Fruit fly (Drosophila melanogaster) whole organism, embryonic: ENCODE measurements around the gene CG16852.

ENCODE experiments used
- B-H1 ChIP-seq: fragments of 200-800 bp; sonication (Bioruptor generic); IDR thresholded peaks from 3 replicates; pipeline ENCODE4 v1.3.6; 2022; ENCODE audit warnings: missing biosample characterization, missing genetic modification characterization
- Bgb ChIP-seq: fragments of 200-800 bp; sonication (Bioruptor generic); IDR thresholded peaks from 2 replicates; pipeline ENCODE4 v1.3.6; 2022; ENCODE audit warnings: missing biosample characterization, missing genetic modification characterization; ENCODE audit not compliant: partially characterized antibody
- CG10267 ChIP-seq: fragments of 200-800 bp; sonication (Bioruptor generic); optimal IDR thresholded peaks from 2 replicates; lab custom pipeline; 2018; ENCODE audit warnings: missing biosample characterization, mild to moderate bottlenecking, missing genetic modification characterization, moderate library complexity
- CG11504 ChIP-seq: fragments of 200-800 bp; sonication (Bioruptor generic); optimal IDR thresholded peaks from 3 replicates; lab custom pipeline; 2019; ENCODE audit warnings: missing biosample characterization, mild to moderate bottlenecking, missing genetic modification characterization, moderate library complexity
- CG11723 ChIP-seq: fragments of 200-800 bp; sonication (Bioruptor generic); optimal IDR thresholded peaks from 2 replicates; lab custom pipeline; 2017; ENCODE audit warnings: missing biosample characterization, mild to moderate bottlenecking, missing genetic modification characterization
- CG12155 ChIP-seq: fragments of 200-800 bp; sonication (Bioruptor generic); optimal IDR thresholded peaks from 3 replicates; lab custom pipeline; 2016; ENCODE audit warnings: missing biosample characterization, missing genetic modification characterization
- CG13296 ChIP-seq: fragments of 200-800 bp; sonication (Bioruptor generic); optimal IDR thresholded peaks from 3 replicates; lab custom pipeline; 2018; ENCODE audit warnings: missing biosample characterization, mild to moderate bottlenecking, missing genetic modification characterization
- CG15601 ChIP-seq: fragments of 200-800 bp; sonication (Bioruptor generic); optimal IDR thresholded peaks from 3 replicates; lab custom pipeline; 2019; ENCODE audit warnings: missing biosample characterization, mild to moderate bottlenecking, missing genetic modification characterization, moderate library complexity
- CG17361 ChIP-seq: fragments of 200-800 bp; sonication (Bioruptor generic); IDR thresholded peaks from 3 replicates; pipeline ENCODE4 v1.3.6; 2022; ENCODE audit warnings: missing biosample characterization, missing genetic modification characterization
- CG17829 ChIP-seq: fragments of 200-800 bp; optimal IDR thresholded peaks from 2 replicates; lab custom pipeline; 2019; ENCODE audit warnings: missing biosample characterization, mild to moderate bottlenecking, missing genetic modification characterization, moderate library complexity
- CG18619 ChIP-seq: fragments of 200-800 bp; sonication (Bioruptor generic); optimal IDR thresholded peaks from 3 replicates; lab custom pipeline; 2017; ENCODE audit warnings: missing biosample characterization, mild to moderate bottlenecking, missing genetic modification characterization
- CG3281 ChIP-seq: fragments of 200-800 bp; sonication (Bioruptor generic); optimal IDR thresholded peaks from 3 replicates; lab custom pipeline; 2017; ENCODE audit warnings: missing biosample characterization, mild to moderate bottlenecking, missing genetic modification characterization
- CG7839 ChIP-seq: fragments of 200-800 bp; sonication (Bioruptor generic); optimal IDR thresholded peaks from 3 replicates; lab custom pipeline; 2018; ENCODE audit warnings: missing biosample characterization, mild to moderate bottlenecking, missing genetic modification characterization, moderate library complexity
- CG9609 ChIP-seq: fragments of 200-800 bp; sonication (Bioruptor generic); optimal IDR thresholded peaks from 3 replicates; lab custom pipeline; 2016; ENCODE audit warnings: missing biosample characterization, missing genetic modification characterization
- CG9876 ChIP-seq: fragments of 200-800 bp; sonication (Bioruptor generic); optimal IDR thresholded peaks from 2 replicates; lab custom pipeline; 2016; ENCODE audit warnings: missing biosample characterization, missing genetic modification characterization
- Chrac-16 ChIP-seq: fragments of 200-800 bp; sonication (Bioruptor generic); optimal IDR thresholded peaks from 3 replicates; lab custom pipeline; 2016; ENCODE audit warnings: missing biosample characterization, missing genetic modification characterization
- CkIIα-i1 ChIP-seq: fragments of 200-800 bp; sonication (Bioruptor generic); IDR thresholded peaks from 2 replicates; pipeline ENCODE4 v1.3.6; 2022; ENCODE audit warnings: missing biosample characterization, missing genetic modification characterization
- Dip3 ChIP-seq: fragments of 200-800 bp; sonication (Bioruptor generic); optimal IDR thresholded peaks from 3 replicates; lab custom pipeline; 2016; ENCODE audit warnings: missing biosample characterization, missing genetic modification characterization
- Eip74EF ChIP-seq, 2 experiments: fragments of 200-800 bp in 1 of 2; fragments of >200 bp in 1 of 2; sonication (Bioruptor generic) in 1 of 2; optimal IDR thresholded peaks; 2 replicates each; lab custom pipeline; 2017 to 2019; ENCODE audit warnings: missing biosample characterization in 2 of 2, missing genetic modification characterization in 2 of 2, mild to moderate bottlenecking in 1 of 2, moderate library complexity in 1 of 2
- Ets65A ChIP-seq: fragments of 200-800 bp; sonication (Bioruptor generic); peaks from one replicate; lab custom pipeline; 2016; ENCODE audit warnings: missing biosample characterization, missing genetic modification characterization
- Fer2 ChIP-seq: fragments of 200-800 bp; sonication (Bioruptor generic); optimal IDR thresholded peaks from 2 replicates; lab custom pipeline; 2018; ENCODE audit warnings: missing biosample characterization, mild to moderate bottlenecking, missing genetic modification characterization, moderate library complexity
- Gsc ChIP-seq: fragments of 200-800 bp; sonication (Bioruptor generic); IDR thresholded peaks from 2 replicates; pipeline ENCODE4 v1.3.6; 2022; ENCODE audit warnings: missing biosample characterization, missing genetic modification characterization
- HLH4C ChIP-seq: fragments of 200-800 bp; sonication (Bioruptor generic); IDR thresholded peaks from 3 replicates; pipeline ENCODE4 v1.3.6; 2022; ENCODE audit warnings: missing biosample characterization, missing genetic modification characterization; ENCODE audit not compliant: partially characterized antibody
- HLH54F ChIP-seq: fragments of 200-800 bp; sonication (Bioruptor generic); optimal IDR thresholded peaks from 3 replicates; lab custom pipeline; 2016; ENCODE audit warnings: missing biosample characterization, missing genetic modification characterization
- Jarid2 ChIP-seq: fragments of 200-800 bp; sonication (Bioruptor generic); optimal IDR thresholded peaks from 3 replicates; lab custom pipeline; 2017; ENCODE audit warnings: mild to moderate bottlenecking, missing biosample characterization, missing genetic modification reagents, missing genetic modification characterization
- PHDP ChIP-seq: fragments of 200-800 bp; sonication (Bioruptor generic); optimal IDR thresholded peaks from 3 replicates; lab custom pipeline; 2018; ENCODE audit warnings: missing biosample characterization, mild to moderate bottlenecking, missing genetic modification characterization, moderate library complexity
- Ptx1 ChIP-seq: fragments of 200-800 bp; sonication (Bioruptor generic); IDR thresholded peaks from 2 replicates; pipeline ENCODE4 v1.3.6; 2022; ENCODE audit warnings: missing biosample characterization, missing genetic modification characterization
- Ravus ChIP-seq: fragments of 200-800 bp; sonication (Bioruptor generic); IDR thresholded peaks from 2 replicates; pipeline ENCODE4 v1.3.6; 2022; ENCODE audit warnings: missing biosample characterization, missing genetic modification characterization
- Stat92E ChIP-seq, 3 experiments: fragments of >200 bp in 2 of 3; fragments of 200-800 bp in 1 of 3; sonication (Bioruptor generic) in 1 of 3; optimal IDR thresholded peaks; 2 replicates each; lab custom pipeline; 2017 to 2019; ENCODE audit warnings: missing biosample characterization in 3 of 3, missing genetic modification characterization in 3 of 3, mild to moderate bottlenecking in 1 of 3, moderate library complexity in 1 of 3
- ab ChIP-seq: fragments of 200-800 bp; sonication (Bioruptor generic); optimal IDR thresholded peaks from 2 replicates; lab custom pipeline; 2016; ENCODE audit warnings: missing biosample characterization, missing genetic modification characterization
- abd-A ChIP-seq: fragments of 200-800 bp; sonication (Bioruptor generic); optimal IDR thresholded peaks from 3 replicates; lab custom pipeline; 2019; ENCODE audit warnings: missing biosample characterization, mild to moderate bottlenecking, missing genetic modification characterization, moderate library complexity
- ac ChIP-seq: fragments of 200-800 bp; sonication (Bioruptor generic); optimal IDR thresholded peaks from 3 replicates; lab custom pipeline; 2017; ENCODE audit warnings: missing biosample characterization, mild to moderate bottlenecking, missing genetic modification characterization
- bab2 ChIP-seq: fragments of 200-800 bp; sonication (Bioruptor generic); optimal IDR thresholded peaks from 2 replicates; lab custom pipeline; 2016; ENCODE audit warnings: missing biosample characterization, missing genetic modification characterization
- bigmax ChIP-seq: fragments of 200-800 bp; sonication (Bioruptor generic); optimal IDR thresholded peaks from 2 replicates; lab custom pipeline; 2018; ENCODE audit warnings: missing biosample characterization, mild to moderate bottlenecking, missing genetic modification characterization
- bowl ChIP-seq: fragments of 200-800 bp; sonication (Bioruptor generic); IDR thresholded peaks from 2 replicates; pipeline ENCODE4 v1.3.6; 2022; ENCODE audit warnings: missing biosample characterization, missing genetic modification characterization
- chn ChIP-seq: fragments of 200-800 bp; sonication (Bioruptor generic); optimal IDR thresholded peaks from 2 replicates; lab custom pipeline; 2016; ENCODE audit warnings: missing biosample characterization, missing genetic modification characterization
- her ChIP-seq: fragments of 200-800 bp; sonication (Bioruptor generic); optimal IDR thresholded peaks from 2 replicates; lab custom pipeline; 2016; ENCODE audit warnings: missing biosample characterization, missing genetic modification characterization
- hth ChIP-seq: fragments of >200 bp; optimal IDR thresholded peaks from 2 replicates; lab custom pipeline; 2017; ENCODE audit warnings: inconsistent platforms
- jumu ChIP-seq: fragments of 200-800 bp; sonication (Bioruptor generic); optimal IDR thresholded peaks from 3 replicates; lab custom pipeline; 2016; ENCODE audit warnings: missing biosample characterization, missing genetic modification characterization
- lmd ChIP-seq: fragments of 200-800 bp; sonication (Bioruptor generic); IDR thresholded peaks from 2 replicates; pipeline ENCODE4 v1.3.6; 2022; ENCODE audit warnings: missing biosample characterization, missing genetic modification characterization
- lola ChIP-seq, 3 experiments: fragments of >200 bp in 2 of 3; fragments of 200-800 bp in 1 of 3; sonication (Bioruptor generic) in 1 of 3; optimal IDR thresholded peaks; 2 replicates each; lab custom pipeline; 2017 to 2019; ENCODE audit warnings: missing biosample characterization in 3 of 3, missing genetic modification characterization in 3 of 3, mild to moderate bottlenecking in 1 of 3, moderate library complexity in 1 of 3
- mirr ChIP-seq: fragments of 200-800 bp; sonication (Bioruptor generic); optimal IDR thresholded peaks from 3 replicates; lab custom pipeline; 2018; ENCODE audit warnings: missing biosample characterization, mild to moderate bottlenecking, missing genetic modification characterization
- pita ChIP-seq: fragments of 200-800 bp; sonication (Bioruptor generic); optimal IDR thresholded peaks from 2 replicates; lab custom pipeline; 2017; ENCODE audit warnings: missing biosample characterization, mild to moderate bottlenecking, missing genetic modification characterization
- row ChIP-seq: fragments of 200-800 bp; sonication (Bioruptor generic); IDR thresholded peaks from 3 replicates; pipeline ENCODE4 v1.3.6; 2022; ENCODE audit warnings: missing biosample characterization, missing genetic modification characterization
- slbo ChIP-seq: fragments of 200-800 bp; sonication (Bioruptor generic); IDR thresholded peaks from 2 replicates; pipeline ENCODE4 v1.3.6; 2022; ENCODE audit warnings: missing biosample characterization, missing genetic modification characterization
- sqz ChIP-seq: fragments of 200-800 bp; sonication (Bioruptor generic); optimal IDR thresholded peaks from 3 replicates; lab custom pipeline; 2018; ENCODE audit warnings: missing biosample characterization, mild to moderate bottlenecking, missing genetic modification characterization
- tap ChIP-seq: fragments of 200-800 bp; optimal IDR thresholded peaks from 3 replicates; lab custom pipeline; 2019; ENCODE audit warnings: missing biosample characterization, mild to moderate bottlenecking, missing genetic modification characterization, moderate library complexity
- ttk ChIP-seq: fragments of 200-800 bp; sonication (Bioruptor generic); IDR thresholded peaks from 2 replicates; pipeline ENCODE4 v2.1.2; 2022; ENCODE audit warnings: missing biosample characterization, missing genetic modification characterization
- vvl ChIP-seq: fragments of 200-800 bp; sonication (Bioruptor generic); IDR thresholded peaks from 2 replicates; pipeline ENCODE4 v1.3.6; 2022; ENCODE audit warnings: missing biosample characterization, missing genetic modification characterization
- yki ChIP-seq: fragments of >200 bp; optimal IDR thresholded peaks from 3 replicates; lab custom pipeline; 2018

CG16852 gene

DNA sequence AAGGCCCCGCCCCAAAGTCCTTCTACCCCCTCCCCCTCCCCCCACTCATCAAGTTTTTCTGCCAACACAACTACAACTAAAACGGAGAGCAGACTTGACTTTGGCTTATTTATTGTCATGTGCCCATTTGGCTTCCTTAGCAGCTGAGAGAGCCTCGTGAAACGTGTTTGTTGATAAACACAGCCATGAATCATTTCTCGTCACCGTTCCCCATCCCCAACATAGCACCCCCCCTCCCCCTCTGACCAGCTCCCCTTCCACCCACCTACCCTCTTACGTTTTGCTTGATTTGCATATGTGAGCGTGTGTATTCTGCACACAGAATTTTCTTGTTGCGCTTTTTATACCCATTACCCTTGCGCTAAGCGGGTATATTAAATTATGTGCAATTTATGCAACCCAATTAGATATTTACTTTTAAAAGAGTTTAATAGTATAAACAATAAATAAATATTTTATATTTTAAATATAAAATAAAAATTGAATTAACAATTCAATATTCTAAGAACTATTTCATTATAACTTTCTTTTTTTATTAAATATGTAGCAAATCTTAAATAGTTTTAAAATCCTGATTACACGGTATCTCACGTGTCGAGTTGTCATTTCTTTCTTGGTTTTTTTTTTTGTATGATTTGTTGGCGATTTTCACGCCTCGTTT, 31.4 kb downstream of the CG16852 start (continued):
- no peak for TF ChIP-seq lmd (GFP tag; lab: Robert Waterston, UW)
- TF ChIP-seq CG3281 (GFP tag; lab: Kevin White, UChicago), result peak; percentile 1
- no peak for TF ChIP-seq ttk (GFP tag; lab: Robert Waterston, UW)
- TF ChIP-seq CG13296 (GFP tag; lab: Kevin White, UChicago), result peak; percentile 42
- TF ChIP-seq ab, result no peak
- TF ChIP-seq mirr (GFP tag; lab: Kevin White, UChicago), result no peak
- 0 out of 2 replicates have a peak, but pooled peaks have one; percentile 10 for TF ChIP-seq slbo (GFP tag; lab: Robert Waterston, UW)
- TF ChIP-seq CG7839 (tag; lab: Kevin White, UChicago), result peak; percentile 67
- peak; percentile 21 for TF ChIP-seq CG10267 (tag; lab: Kevin White, UChicago)
- no peak for TF ChIP-seq abd-A (tag; lab: Kevin White, UChicago)
- peak; percentile 5 for TF ChIP-seq CG15601
- TF ChIP-seq yki (lab: Kevin White, UChicago), result no peak
- no peak for TF ChIP-seq CG9609
- TF ChIP-seq HLH54F (GFP tag; lab: Kevin White, UChicago), result no peak
- no peak for TF ChIP-seq Jarid2 (GFP tag; lab: Kevin White, UChicago)
- TF ChIP-seq tap (tag; lab: Kevin White, UChicago), result peak; percentile 30
- no peak for TF ChIP-seq Dip3 (GFP tag; lab: Kevin White, UChicago)
- TF ChIP-seq HLH4C (GFP tag; lab: Robert Waterston, UW), result no peak
- no peak for TF ChIP-seq Gsc (GFP tag; lab: Robert Waterston, UW)
- TF ChIP-seq pita (GFP tag; lab: Kevin White, UChicago), result no peak
- no peak for TF ChIP-seq jumu
- TF ChIP-seq Bgb (GFP tag; lab: Robert Waterston, UW), result no peak
- TF ChIP-seq CkIIα-i1, result no peak
- TF ChIP-seq ac (GFP tag; lab: Kevin White, UChicago), result no peak
- TF ChIP-seq CG11504 (tag; lab: Kevin White, UChicago), result peak; percentile 58
- TF ChIP-seq Stat92E (GFP tag; optimal IDR thresholded peaks at IDR 0.05; lab: Kevin White, UChicago), result no peak
- no peak for TF ChIP-seq Chrac-16
- peak; percentile 47 for TF ChIP-seq vvl (GFP tag; lab: Robert Waterston, UW)
- TF ChIP-seq CG17361 (GFP tag; lab: Robert Waterston, UW), result peak; percentile 73
- no peak for TF ChIP-seq hth
- no peak for TF ChIP-seq CG11723
- TF ChIP-seq B-H1 (GFP tag; lab: Robert Waterston, UW), result 0 out of 3 replicates have a peak, but pooled peaks have one; percentile 11
- no peak for TF ChIP-seq bab2 (GFP tag; lab: Kevin White, UChicago)
- TF ChIP-seq her (GFP tag; lab: Kevin White, UChicago), result no peak
- TF ChIP-seq CG9876 (GFP tag; lab: Kevin White, UChicago), result no peak
- TF ChIP-seq bigmax, result no peak
- peak; percentile 53 for TF ChIP-seq sqz (GFP tag; lab: Kevin White, UChicago)
- TF ChIP-seq row (GFP tag; lab: Robert Waterston, UW), result peak; percentile 60; the same call in 2 of the 3 replicates
- TF ChIP-seq Ravus (GFP tag; lab: Robert Waterston, UW), result no peak
- no peak for TF ChIP-seq Eip74EF (GFP tag; optimal IDR thresholded peaks at IDR 0.05; lab: Kevin White, UChicago)
- peak; percentile 14 for TF ChIP-seq PHDP
- no peak for TF ChIP-seq CG12155 (GFP tag; lab: Kevin White, UChicago)
- no peak for TF ChIP-seq CG17829
- TF ChIP-seq Ets65A (GFP tag; lab: Kevin White, UChicago), result no peak
- no peak for TF ChIP-seq Fer2
- no peak for TF ChIP-seq chn (GFP tag; lab: Kevin White, UChicago)
- TF ChIP-seq lola (GFP tag; optimal IDR thresholded peaks at IDR 0.05; lab: Kevin White, UChicago), result no peak
- no peak for TF ChIP-seq bowl (GFP tag; lab: Robert Waterston, UW)
- TF ChIP-seq Ptx1, result no peak
- TF ChIP-seq CG18619 (GFP tag; lab: Kevin White, UChicago), result peak; percentile 12
